Worm (Caenorhabditis elegans): ENCODE results near the gene Y46G5A.18.
"Not testable (repeated sequence)": the region's sequence is repeated elsewhere in the genome, so short reads cannot be mapped to it uniquely, and the experiment has no call there.

Gene Y46G5A.18

DNA sequence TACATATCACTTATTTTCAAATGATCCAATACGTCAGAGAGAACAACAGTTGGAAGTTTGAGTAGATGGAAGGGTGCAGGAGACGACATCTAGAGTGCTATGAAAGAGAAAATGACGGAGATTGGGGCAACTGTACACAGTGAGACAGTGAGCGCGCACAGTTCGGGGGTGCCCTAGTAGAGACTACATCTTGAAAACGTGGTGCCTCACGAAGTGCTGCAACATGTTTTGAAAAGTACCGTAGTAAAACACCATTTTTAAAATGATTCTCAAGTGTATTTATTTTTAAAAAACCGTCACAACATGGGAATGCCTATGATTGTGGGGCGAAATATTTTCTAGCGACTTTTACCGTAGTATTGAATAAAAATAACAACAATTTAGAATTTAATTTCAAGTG is 51.3 kb downstream of the Y46G5A.18 start, which contains the start of gene Y46G5A.39:
Y46G5A.39 (minus strand) TSS at position 101 of the 400 bp plus-strand sequence.
- not testable (repeated sequence) for TF ChIP-seq lsy-2 (tag; optimal IDR thresholded peaks at IDR 0.05); lin-29 (GFP tag; IDR thresholded peaks at IDR 0.05); hlh-30 (tag; optimal IDR thresholded peaks at IDR 0.05; ENCODE audit: insufficient read depth)

Data from whole organism, L4 larva.